Fruit fly (Drosophila melanogaster): ENCODE results near the gene CG14551.

CG14551 gene

dm6 chr3R:26036153-26037144, 26.4 kb downstream of the CG14551 start (continued):
- TF ChIP-seq Xrp1 (GFP tag; IDR thresholded peaks at IDR 0.05) (peak; percentile 88; the same call in 1 of the 2 replicates), Ssrp (tag; optimal IDR thresholded peaks at IDR 0.05) (peak; percentile 96), CG4328 (GFP tag; optimal IDR thresholded peaks at IDR 0.05) (peak; percentile 89), nerfin-2 (GFP tag; IDR thresholded peaks at IDR 0.05; ENCODE audit: partially characterized antibody) (no peak), az2 (GFP tag; optimal IDR thresholded peaks at IDR 0.05) (peak; percentile 88), tll (GFP tag; optimal IDR thresholded peaks at IDR 0.05) (peak in 1 of 2 experiments; percentile 61), repo (GFP tag; optimal IDR thresholded peaks at IDR 0.05) (no peak), Sin3A (optimal IDR thresholded peaks at IDR 0.05) (no peak), CG13894 (tag; optimal IDR thresholded peaks at IDR 0.05) (no peak), CG10267 (tag; optimal IDR thresholded peaks at IDR 0.05) (peak; percentile 96), E2f2 (GFP tag; IDR thresholded peaks at IDR 0.05) (peak; percentile 44; the same call in 1 of the 2 replicates), chif (GFP tag; optimal IDR thresholded peaks at IDR 0.05) (peak; percentile 40 to 89), hbn (GFP tag; IDR thresholded peaks at IDR 0.05; ENCODE audit: partially characterized antibody) (0 out of 2 replicates have a peak, but pooled peaks have one; percentile 25), Doc3 (GFP tag; IDR thresholded peaks at IDR 0.05; ENCODE audit: partially characterized antibody) (no peak), chm (GFP tag; IDR thresholded peaks at IDR 0.05) (peak; percentile 31; the same call in 1 of the 2 replicates), HHEX (GFP tag; optimal IDR thresholded peaks at IDR 0.05) (peak; percentile 77), wek (GFP tag; optimal IDR thresholded peaks at IDR 0.05) (peak; percentile 7), Oli (tag; optimal IDR thresholded peaks at IDR 0.05) (peak; percentile 92), crc (GFP tag; optimal IDR thresholded peaks at IDR 0.05) (peak; percentile 52), CG16779 (GFP tag; IDR thresholded peaks at IDR 0.05) (no peak), CG32767 (GFP tag; IDR thresholded peaks at IDR 0.05) (peak; percentile 55; the same call in 1 of the 2 replicates), Camta (GFP tag; optimal IDR thresholded peaks at IDR 0.05) (peak; percentile 76), CG1832 (GFP tag; optimal IDR thresholded peaks at IDR 0.05) (no peak), CG6813 (GFP tag; optimal IDR thresholded peaks at IDR 0.05) (peak; percentile 84), Hr3 (GFP tag; optimal IDR thresholded peaks at IDR 0.05) (peak; percentile 83), Lhr (GFP tag; optimal IDR thresholded peaks at IDR 0.05) (peak; percentile 86), TFAM (GFP tag; optimal IDR thresholded peaks at IDR 0.05) (peak; percentile 75), CG15011 (GFP tag; optimal IDR thresholded peaks at IDR 0.05) (peak; percentile 78), oc (tag; optimal IDR thresholded peaks at IDR 0.05) (peak; percentile 84), HLH3B (GFP tag; IDR thresholded peaks at IDR 0.05) (peak; percentile 62), Dad (GFP tag; optimal IDR thresholded peaks at IDR 0.05) (peak; percentile 62), wor (GFP tag; IDR thresholded peaks at IDR 0.05) (0 out of 2 replicates have a peak, but pooled peaks have one; percentile 48), CTCF (GFP tag; optimal IDR thresholded peaks at IDR 0.05) (peak; percentile 57), Rx (GFP tag; IDR thresholded peaks at IDR 0.05) (peak; percentile 38), Adf1 (GFP tag; IDR thresholded peaks at IDR 0.05) (no peak), rib (GFP tag; IDR thresholded peaks at IDR 0.05) (no peak), Sry-β (GFP tag; optimal IDR thresholded peaks at IDR 0.05) (peak; percentile 66), btn (GFP tag; optimal IDR thresholded peaks at IDR 0.05) (peak; percentile 66), ind (GFP tag; optimal IDR thresholded peaks at IDR 0.05) (peak; percentile 55), grn (GFP tag; optimal IDR thresholded peaks at IDR 0.05) (peak; percentile 45), tio (GFP tag; optimal IDR thresholded peaks at IDR 0.05) (peak; percentile 82), CG6272 (GFP tag; IDR thresholded peaks at IDR 0.05) (no peak), chinmo (GFP tag; IDR thresholded peaks at IDR 0.05; ENCODE audit: partially characterized antibody) (no peak), gem (tag; optimal IDR thresholded peaks at IDR 0.05) (peak; percentile 96), CG3281 (GFP tag; optimal IDR thresholded peaks at IDR 0.05) (peak; percentile 11), D19B (GFP tag; optimal IDR thresholded peaks at IDR 0.05) (no peak), CG1024 (GFP tag; IDR thresholded peaks at IDR 0.05) (peak; percentile 15; the same call in 1 of the 2 replicates), vvl (GFP tag; IDR thresholded peaks at IDR 0.05) (peak; percentile 71)

Measured in whole organism, embryonic.